Fruit fly (Drosophila melanogaster): ENCODE data around the gene AIMP2.

Gene AIMP2

DNA sequence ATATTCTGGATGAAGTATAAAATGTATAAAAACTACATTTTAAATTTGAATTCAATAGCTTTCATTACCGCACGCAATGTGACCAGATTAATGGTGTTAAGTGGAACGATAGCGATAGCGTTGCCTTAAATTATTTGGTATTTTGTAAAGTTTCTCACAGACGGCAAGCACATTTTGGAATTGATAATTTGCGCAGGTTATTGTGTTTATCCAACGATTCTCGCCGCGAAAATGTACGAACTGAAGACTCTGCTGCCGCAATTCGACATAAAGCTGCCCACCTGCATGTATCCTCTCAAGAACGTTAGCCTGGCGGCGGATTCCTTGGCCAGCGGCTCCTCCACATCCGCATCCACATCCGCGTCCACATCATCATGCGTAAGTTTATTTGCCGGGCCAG lies at the start of gene AIMP2:
Gene AIMP2, plus strand, starts transcription at position 135 of the 400 bp plus-strand sequence.
- TF ChIP-seq Sin3A (optimal IDR thresholded peaks at IDR 0.05) (no peak), insv (optimal IDR thresholded peaks at IDR 0.05) (no peak), Myc (optimal IDR thresholded peaks at IDR 0.05) (no peak), psq (optimal IDR thresholded peaks at IDR 0.05) (no peak), ttk (optimal IDR thresholded peaks at IDR 0.05) (no peak)

- TF ChIP-seq Sin3A (optimal IDR thresholded peaks at IDR 0.05), result no peak
- no peak for TF ChIP-seq Myc (optimal IDR thresholded peaks at IDR 0.05)
- no peak for TF ChIP-seq psq (optimal IDR thresholded peaks at IDR 0.05)
- no peak for TF ChIP-seq ttk (optimal IDR thresholded peaks at IDR 0.05)
- TF ChIP-seq insv (optimal IDR thresholded peaks at IDR 0.05), result no peak
- no peak for TF ChIP-seq h (optimal IDR thresholded peaks at IDR 0.05)
Observed at dm6 chr3L:15534274-15535227, 48.9 kb upstream of the AIMP2 start.

DNA sequence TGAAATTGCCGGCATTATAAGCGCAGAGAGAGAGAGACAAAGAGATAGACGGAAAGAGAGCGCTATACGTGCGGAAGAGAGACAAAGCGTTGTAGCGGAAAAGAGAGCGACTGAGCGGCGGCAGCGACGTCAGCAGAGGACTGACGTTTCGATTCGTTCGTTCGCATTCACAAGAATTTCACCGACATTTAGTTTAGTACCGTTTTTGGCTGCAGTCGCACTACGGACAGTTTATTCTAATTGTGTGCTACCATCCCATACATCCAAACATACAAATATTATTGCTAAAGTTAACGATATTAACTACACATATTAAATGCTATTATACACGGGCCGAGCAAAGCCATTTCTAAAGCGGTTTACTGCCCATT lies 48.2 kb upstream of the AIMP2 start, which contains the start of gene CrebA:
Gene CrebA, plus strand, starts transcription at position 168 of the 371 bp plus-strand sequence.
- TF ChIP-seq psq (optimal IDR thresholded peaks at IDR 0.05) (no peak), h (optimal IDR thresholded peaks at IDR 0.05) (no peak), Myc (optimal IDR thresholded peaks at IDR 0.05) (no peak), insv (optimal IDR thresholded peaks at IDR 0.05) (no peak), Sin3A (optimal IDR thresholded peaks at IDR 0.05) (no peak), ttk (optimal IDR thresholded peaks at IDR 0.05) (no peak)

dm6 chr3L:15535800-15536225 lies 47.6 kb upstream of the AIMP2 start:
- TF ChIP-seq ttk (optimal IDR thresholded peaks at IDR 0.05), result no peak
- no peak for TF ChIP-seq Myc (optimal IDR thresholded peaks at IDR 0.05)
- TF ChIP-seq h (optimal IDR thresholded peaks at IDR 0.05), result no peak
- TF ChIP-seq insv (optimal IDR thresholded peaks at IDR 0.05), result no peak
- TF ChIP-seq psq (optimal IDR thresholded peaks at IDR 0.05), result no peak
- no peak for TF ChIP-seq Sin3A (optimal IDR thresholded peaks at IDR 0.05)

dm6 chr3L:15536550-15536949 lies 46.9 kb upstream of the AIMP2 start:
- TF ChIP-seq ttk (optimal IDR thresholded peaks at IDR 0.05), result no peak
- TF ChIP-seq psq (optimal IDR thresholded peaks at IDR 0.05), result no peak
- TF ChIP-seq Sin3A (optimal IDR thresholded peaks at IDR 0.05), result no peak
- no peak for TF ChIP-seq insv (optimal IDR thresholded peaks at IDR 0.05)
- no peak for TF ChIP-seq Myc (optimal IDR thresholded peaks at IDR 0.05)
- TF ChIP-seq h (optimal IDR thresholded peaks at IDR 0.05), result no peak

dm6 chr3L:15537916-15538581 lies 45.4 kb upstream of the AIMP2 start:
- no peak for TF ChIP-seq Myc (optimal IDR thresholded peaks at IDR 0.05)
- no peak for TF ChIP-seq Sin3A (optimal IDR thresholded peaks at IDR 0.05)
- TF ChIP-seq ttk (optimal IDR thresholded peaks at IDR 0.05), result no peak
- TF ChIP-seq insv (optimal IDR thresholded peaks at IDR 0.05), result no peak
- no peak for TF ChIP-seq h (optimal IDR thresholded peaks at IDR 0.05)
- TF ChIP-seq psq (optimal IDR thresholded peaks at IDR 0.05), result no peak

dm6 chr3L:15538582-15539490 lies 44.6 kb upstream of the AIMP2 start:
- no peak for TF ChIP-seq h (optimal IDR thresholded peaks at IDR 0.05)
- TF ChIP-seq insv (optimal IDR thresholded peaks at IDR 0.05), result no peak
- TF ChIP-seq psq (optimal IDR thresholded peaks at IDR 0.05), result no peak
- TF ChIP-seq ttk (optimal IDR thresholded peaks at IDR 0.05), result no peak
- TF ChIP-seq Myc (optimal IDR thresholded peaks at IDR 0.05), result no peak

dm6 chr3L:15539903-15540409 lies 43.5 kb upstream of the AIMP2 start:
- TF ChIP-seq Sin3A (optimal IDR thresholded peaks at IDR 0.05) (no peak), Myc (optimal IDR thresholded peaks at IDR 0.05) (no peak), h (optimal IDR thresholded peaks at IDR 0.05) (no peak), psq (optimal IDR thresholded peaks at IDR 0.05) (no peak), insv (optimal IDR thresholded peaks at IDR 0.05) (no peak), ttk (optimal IDR thresholded peaks at IDR 0.05) (no peak)

- no peak for TF ChIP-seq psq (optimal IDR thresholded peaks at IDR 0.05)
- no peak for TF ChIP-seq Myc (optimal IDR thresholded peaks at IDR 0.05)
- TF ChIP-seq ttk (optimal IDR thresholded peaks at IDR 0.05), result no peak
- no peak for TF ChIP-seq h (optimal IDR thresholded peaks at IDR 0.05)
- no peak for TF ChIP-seq Sin3A (optimal IDR thresholded peaks at IDR 0.05)
- TF ChIP-seq insv (optimal IDR thresholded peaks at IDR 0.05), result no peak
Observed at dm6 chr3L:15540682-15541081, 42.8 kb upstream of the AIMP2 start.

DNA sequence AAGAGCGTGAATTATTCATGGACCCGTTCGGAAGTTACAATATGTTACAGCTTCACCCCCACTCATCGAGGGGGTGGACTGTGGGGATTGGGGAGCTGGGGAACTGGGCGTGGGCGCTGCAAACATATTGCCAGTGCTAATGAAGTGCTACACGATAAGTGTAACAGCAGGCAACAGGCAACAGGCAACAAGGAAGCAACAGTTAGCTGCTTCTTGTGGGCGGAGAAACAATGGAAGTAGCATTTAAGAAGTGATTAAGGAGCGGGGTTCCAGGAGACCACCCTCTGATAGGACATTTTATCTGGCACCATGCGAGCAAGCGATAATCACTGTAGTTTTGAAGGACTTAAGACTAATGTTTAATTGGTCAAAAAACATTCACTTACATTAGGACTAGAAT lies 42.2 kb upstream of the AIMP2 start:
- TF ChIP-seq h (optimal IDR thresholded peaks at IDR 0.05) (no peak), Sin3A (optimal IDR thresholded peaks at IDR 0.05) (no peak), psq (optimal IDR thresholded peaks at IDR 0.05) (no peak), ttk (optimal IDR thresholded peaks at IDR 0.05) (no peak), Myc (optimal IDR thresholded peaks at IDR 0.05) (no peak), insv (optimal IDR thresholded peaks at IDR 0.05) (no peak)

dm6 chr3L:15543049-15543448 lies 40.4 kb upstream of the AIMP2 start:
- no peak for TF ChIP-seq ttk (optimal IDR thresholded peaks at IDR 0.05)
- no peak for TF ChIP-seq insv (optimal IDR thresholded peaks at IDR 0.05)
- no peak for TF ChIP-seq h (optimal IDR thresholded peaks at IDR 0.05)
- TF ChIP-seq Sin3A (optimal IDR thresholded peaks at IDR 0.05), result no peak
- no peak for TF ChIP-seq Myc (optimal IDR thresholded peaks at IDR 0.05)
- no peak for TF ChIP-seq psq (optimal IDR thresholded peaks at IDR 0.05)

Measured in Kc167 (cell line).